Fruit fly (Drosophila melanogaster) S2 (cell line): Measurements from ENCODE around the gene CG10035.

Experiments used
- CG8478 ChIP-seq: fragments of >200 bp; optimal IDR thresholded peaks from 2 replicates; lab custom pipeline; 2018
- CTCF ChIP-seq, 2 experiments: fragments of >200 bp; optimal IDR thresholded peaks; 2 replicates each; lab custom pipeline; 2018

The CG10035 gene

DNA sequence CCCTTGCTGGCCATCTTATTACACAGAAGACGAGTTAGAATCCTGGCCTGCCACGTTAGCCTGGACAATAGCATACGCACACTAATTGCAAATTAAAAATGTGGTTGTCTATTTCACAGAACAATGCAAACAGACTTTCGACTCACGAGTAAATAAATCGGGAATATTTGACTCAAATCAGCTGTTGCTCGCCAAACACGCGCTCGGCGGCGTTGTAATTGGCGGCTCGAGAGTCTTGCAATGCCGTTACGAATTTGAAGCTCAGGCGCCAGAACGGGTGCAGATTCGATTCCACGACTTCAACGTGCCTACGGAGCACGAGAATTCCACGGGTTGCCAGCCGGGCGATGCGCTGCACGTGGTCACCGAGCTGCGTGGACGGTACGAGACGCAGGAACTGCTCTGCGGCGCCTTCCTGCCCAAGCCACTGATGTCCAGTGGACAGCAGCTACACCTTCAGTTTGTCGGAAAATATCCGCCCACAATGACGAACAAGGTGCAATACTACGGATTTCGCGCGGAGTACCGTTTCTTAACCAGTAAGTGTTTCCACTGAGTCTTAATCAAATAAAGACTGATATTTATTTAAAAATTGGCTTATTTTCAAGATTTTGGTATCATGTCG, 19.3 kb upstream of the CG10035 start, which contains the start of gene DNAlig3:
DNAlig3 (minus strand) TSS at position 168 of the 625 bp plus-strand sequence.
- TF ChIP-seq CTCF (optimal IDR thresholded peaks at IDR 0.05; lab: Kevin White, UChicago) (peak; percentile 6 to 13), CG8478 (lab: Kevin White, UChicago) (no peak)

DNA sequence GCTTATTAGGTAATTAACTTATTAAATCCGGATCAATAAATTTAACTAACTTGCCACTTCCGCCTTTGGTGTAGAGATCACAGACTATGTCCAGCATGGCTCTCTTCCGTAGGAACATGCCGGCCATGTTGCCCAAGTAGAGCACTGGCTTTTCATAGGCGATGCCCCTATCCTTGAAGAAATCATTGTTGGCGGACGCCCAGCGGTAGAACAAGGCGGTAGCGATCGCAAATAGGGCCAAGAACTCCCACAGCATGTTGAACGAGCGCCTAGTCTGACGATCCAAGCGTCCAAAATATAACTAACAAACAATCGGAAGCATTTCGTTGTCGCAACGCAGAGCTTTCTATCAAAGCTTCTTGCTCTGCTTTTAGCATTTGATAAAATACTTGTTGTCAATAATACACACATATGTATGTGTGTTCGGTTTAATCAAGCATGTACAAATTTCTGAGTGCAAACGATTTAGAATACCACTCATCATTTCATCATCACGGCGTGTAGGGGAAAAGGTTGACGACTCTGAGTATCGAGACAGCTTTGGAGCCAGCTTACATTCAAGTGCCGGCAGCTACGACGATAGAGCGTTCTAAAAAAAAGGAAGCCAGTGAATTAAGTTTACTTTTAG, 16.2 kb upstream of the CG10035 start, which contains the start of gene Cyp9f3:
Cyp9f3 (minus strand) TSS at position 310 of the 628 bp plus-strand sequence.
- TF ChIP-seq CG8478 (lab: Kevin White, UChicago) (no peak), CTCF (optimal IDR thresholded peaks at IDR 0.05; lab: Kevin White, UChicago) (no peak)

DNA sequence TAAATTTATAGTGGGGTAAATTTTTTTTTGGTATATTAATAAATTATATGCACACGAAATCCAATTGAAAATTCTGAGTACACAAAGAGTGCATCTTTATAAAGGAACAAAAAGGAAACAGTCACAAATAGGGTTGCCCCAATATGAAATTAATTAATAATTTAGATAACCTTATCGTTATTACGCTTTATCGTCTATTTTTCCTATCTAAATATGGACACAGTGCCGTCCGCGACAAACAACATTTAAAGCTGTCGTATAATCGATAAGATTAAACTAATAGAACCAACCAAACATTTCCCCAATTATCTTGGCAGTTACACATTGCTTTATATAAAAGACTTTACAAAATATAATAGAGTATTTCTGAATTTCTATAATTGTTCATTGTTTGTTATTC, 15.6 kb upstream of the CG10035 start:
- TF ChIP-seq CTCF (optimal IDR thresholded peaks at IDR 0.05; lab: Kevin White, UChicago) (no peak), CG8478 (lab: Kevin White, UChicago) (no peak)

DNA sequence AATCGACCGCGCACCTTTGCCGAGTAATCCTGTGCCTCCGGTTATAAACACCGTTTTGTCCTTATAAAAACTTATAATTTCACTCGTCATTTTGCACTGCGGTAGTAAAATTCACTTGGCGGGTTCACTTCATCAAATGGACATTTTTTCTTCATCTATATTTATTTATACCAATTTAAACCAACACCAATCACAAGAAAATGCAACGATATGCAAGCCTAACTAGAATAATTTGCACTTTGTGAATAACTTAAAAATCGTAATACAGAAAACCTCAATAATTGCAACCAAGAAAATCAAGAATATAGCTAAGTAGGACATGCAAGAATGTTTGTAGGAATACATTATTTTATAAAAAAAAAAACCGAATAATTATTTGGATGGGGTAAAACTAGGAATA, 13.4 kb upstream of the CG10035 start, which contains the start of the genes CG10096 and CG10097:
CG10096 (minus strand) TSS at position 101 of the 400 bp plus-strand sequence.
CG10097 (minus strand) TSS at position 101 of the 400 bp plus-strand sequence.
- TF ChIP-seq CG8478 (lab: Kevin White, UChicago) = no peak
- no peak for TF ChIP-seq CTCF (optimal IDR thresholded peaks at IDR 0.05; lab: Kevin White, UChicago)

DNA sequence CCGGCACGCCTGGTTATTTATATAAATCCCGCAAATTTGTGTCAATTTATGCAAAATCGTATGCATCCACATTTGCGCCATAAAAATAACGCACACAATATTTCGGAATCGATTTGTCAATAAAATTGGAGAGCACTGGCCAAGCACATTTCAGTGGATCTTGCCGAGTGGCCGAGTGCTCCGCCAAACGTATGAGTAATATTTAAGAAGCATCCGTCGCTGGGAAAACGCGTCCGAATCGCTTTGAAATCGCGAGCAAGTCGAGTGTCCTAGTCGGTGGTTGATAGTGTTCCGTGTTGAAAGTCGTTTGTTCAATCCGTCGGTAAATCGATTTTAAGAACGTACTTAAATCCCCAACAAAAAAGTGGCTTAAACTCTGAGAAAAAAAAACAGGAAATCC, 4.5 kb upstream of the CG10035 start, which contains the start of gene CG33098:
CG33098 (plus strand) TSS at position 224 of the 400 bp plus-strand sequence.
- no peak for TF ChIP-seq CTCF (optimal IDR thresholded peaks at IDR 0.05; lab: Kevin White, UChicago)
- TF ChIP-seq CG8478 (lab: Kevin White, UChicago) = no peak

DNA sequence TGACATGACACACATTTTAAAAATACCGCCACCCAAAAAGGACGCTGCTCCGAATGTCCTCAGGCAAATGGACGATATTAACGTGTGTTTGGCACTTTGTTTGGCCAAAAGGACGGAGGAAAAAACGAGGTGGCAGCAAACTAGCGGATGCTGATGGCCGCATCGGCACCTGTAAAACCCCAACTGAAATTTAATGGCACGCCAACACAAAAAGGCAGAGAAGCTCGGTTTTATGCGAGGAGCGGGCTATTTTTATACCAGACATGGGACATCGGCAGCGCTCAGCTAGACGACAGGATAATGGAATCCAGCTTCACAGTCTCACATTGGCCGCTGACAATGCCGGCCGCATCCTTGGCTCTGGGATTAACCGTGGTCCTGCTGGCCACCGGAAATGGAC, 3.5 kb upstream of the CG10035 start, which contains the start of gene Sol1:
Sol1 (plus strand) TSS at position 301 of the 400 bp plus-strand sequence.
- no peak for TF ChIP-seq CG8478 (lab: Kevin White, UChicago)
- no peak for TF ChIP-seq CTCF (optimal IDR thresholded peaks at IDR 0.05; lab: Kevin White, UChicago)

DNA sequence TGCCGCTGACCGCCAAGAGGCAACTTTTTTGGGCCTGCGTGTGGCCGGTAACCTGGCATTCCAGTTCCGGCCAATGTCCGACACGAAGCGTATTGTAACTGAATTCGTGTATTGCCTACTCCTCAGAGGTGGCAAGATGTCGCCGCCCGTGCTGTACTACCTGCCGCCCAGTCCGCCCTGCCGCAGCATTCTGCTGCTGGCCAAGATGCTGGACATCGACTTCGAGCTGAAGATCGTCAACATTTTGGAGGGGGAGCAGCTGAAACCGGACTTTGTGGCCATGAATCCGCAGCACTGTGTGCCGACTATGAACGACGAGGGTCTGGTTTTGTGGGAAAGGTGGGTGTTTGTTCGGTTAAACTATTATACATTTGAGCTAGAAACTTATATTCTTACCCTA, 1.8 kb upstream of the CG10035 start:
- TF ChIP-seq CG8478 (lab: Kevin White, UChicago) (no peak), CTCF (optimal IDR thresholded peaks at IDR 0.05; lab: Kevin White, UChicago) (no peak)

DNA sequence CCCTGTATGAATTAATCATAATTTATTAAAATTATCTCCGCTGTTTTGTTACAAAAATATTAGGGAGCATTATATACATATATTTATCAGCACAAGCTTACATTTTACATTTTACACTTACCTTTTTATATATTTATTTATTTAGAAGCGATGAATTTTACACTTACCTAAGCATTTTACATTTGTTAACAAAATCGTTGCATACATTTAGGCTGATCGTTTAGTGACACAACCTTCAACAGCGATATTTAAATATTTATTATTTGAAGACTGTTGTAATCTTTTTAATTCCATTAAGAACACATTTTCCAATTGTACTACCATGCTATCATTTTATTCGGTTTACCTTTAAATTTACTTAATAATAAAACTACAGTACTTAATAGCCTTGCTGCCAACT, 1.3 kb upstream of the CG10035 start:
- TF ChIP-seq CTCF (optimal IDR thresholded peaks at IDR 0.05; lab: Kevin White, UChicago) = peak in 1 of 2 experiments; percentile 29
- no peak for TF ChIP-seq CG8478 (lab: Kevin White, UChicago)

DNA sequence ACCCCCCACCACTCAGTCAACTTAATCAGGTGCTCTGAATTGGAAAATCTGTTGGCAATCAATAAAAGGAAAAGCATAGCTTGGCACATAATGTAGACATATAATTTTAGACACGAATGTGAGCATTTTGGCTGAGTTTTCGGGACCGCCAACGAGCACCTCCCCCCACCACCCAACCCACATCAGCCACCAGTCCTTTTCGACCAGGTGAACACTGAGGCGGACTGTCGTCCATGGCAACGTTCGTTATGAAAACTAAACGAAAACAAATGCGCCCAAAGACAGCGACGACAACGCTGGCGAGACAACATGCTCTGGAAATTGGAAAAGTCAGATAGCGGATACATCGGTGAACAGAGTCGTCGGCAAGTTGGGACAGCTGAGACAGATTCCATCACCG, 545 bp upstream of the CG10035 start, which contains the start of gene GstD11:
GstD11 (plus strand) TSS at position 301 of the 400 bp plus-strand sequence.
- TF ChIP-seq CG8478 (lab: Kevin White, UChicago) (no peak), CTCF (optimal IDR thresholded peaks at IDR 0.05; lab: Kevin White, UChicago) (no peak)

DNA sequence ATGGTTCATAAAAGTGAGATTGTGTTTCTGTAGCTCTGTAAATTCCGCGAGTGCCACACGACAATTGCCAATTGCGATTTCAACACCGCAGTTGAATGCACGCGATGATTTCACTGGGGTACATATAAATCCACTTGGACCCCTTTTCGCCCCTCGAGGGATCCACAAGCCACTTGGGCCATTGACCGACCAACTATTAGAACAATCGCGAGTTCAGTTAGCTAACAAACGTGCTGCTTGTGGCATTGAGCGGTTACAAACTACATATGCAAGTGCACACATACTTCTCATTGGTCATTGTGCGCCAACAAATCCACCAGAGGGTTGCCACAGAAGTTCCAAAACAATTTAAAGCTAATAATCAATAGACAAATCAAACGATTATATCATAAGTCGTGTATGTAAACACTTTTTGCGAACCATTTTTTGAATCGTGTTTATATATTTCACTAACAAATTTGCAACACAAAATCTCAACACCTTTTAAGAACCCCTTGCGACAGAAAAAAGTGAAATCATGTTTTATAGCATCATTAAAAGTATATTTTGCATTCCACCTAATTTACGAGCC, 1.3 kb downstream of the CG10035 start:
- TF ChIP-seq CTCF (optimal IDR thresholded peaks at IDR 0.05; lab: Kevin White, UChicago) (no peak), CG8478 (lab: Kevin White, UChicago) (no peak)

DNA sequence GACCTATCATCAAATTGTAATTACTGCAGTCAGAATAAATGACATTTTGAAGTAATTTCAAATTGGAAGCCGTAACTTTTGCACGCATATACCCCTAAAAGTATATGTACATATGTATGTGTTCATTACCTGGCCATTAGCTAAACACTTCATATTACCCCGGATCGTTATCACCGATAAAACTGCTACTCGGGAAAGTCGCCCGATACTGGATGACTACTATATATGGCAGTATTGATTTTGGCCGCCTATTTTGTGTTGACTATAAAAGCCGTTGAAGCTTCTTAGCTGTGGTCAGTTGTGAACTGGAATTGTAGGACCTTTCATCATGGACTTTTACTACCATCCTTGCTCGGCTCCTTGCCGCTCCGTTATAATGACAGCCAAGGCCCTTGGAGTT, 2.8 kb downstream of the CG10035 start, which contains the start of gene GstD8:
GstD8 (plus strand) TSS at position 301 of the 400 bp plus-strand sequence.
- TF ChIP-seq CTCF (optimal IDR thresholded peaks at IDR 0.05; lab: Kevin White, UChicago) (no peak), CG8478 (lab: Kevin White, UChicago) (no peak)

DNA sequence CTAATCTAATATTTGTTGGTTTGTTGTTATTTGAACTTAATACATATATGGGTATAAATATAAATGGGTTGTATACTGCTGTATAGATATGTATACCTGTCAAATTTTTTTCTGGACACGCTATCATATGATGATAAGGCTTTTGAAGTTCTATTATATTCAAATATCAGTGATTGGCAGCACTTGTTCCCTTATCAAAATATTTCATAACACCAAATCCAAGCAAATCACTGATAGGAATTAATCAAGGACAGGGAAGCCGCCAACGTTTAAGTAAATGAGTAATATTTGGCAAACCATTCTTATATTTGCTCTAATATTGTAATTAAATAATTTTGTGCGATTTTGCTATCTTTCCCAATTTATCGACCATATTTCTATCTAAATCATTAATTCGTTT, 3.2 kb downstream of the CG10035 start:
- no peak for TF ChIP-seq CG8478 (lab: Kevin White, UChicago)

DNA sequence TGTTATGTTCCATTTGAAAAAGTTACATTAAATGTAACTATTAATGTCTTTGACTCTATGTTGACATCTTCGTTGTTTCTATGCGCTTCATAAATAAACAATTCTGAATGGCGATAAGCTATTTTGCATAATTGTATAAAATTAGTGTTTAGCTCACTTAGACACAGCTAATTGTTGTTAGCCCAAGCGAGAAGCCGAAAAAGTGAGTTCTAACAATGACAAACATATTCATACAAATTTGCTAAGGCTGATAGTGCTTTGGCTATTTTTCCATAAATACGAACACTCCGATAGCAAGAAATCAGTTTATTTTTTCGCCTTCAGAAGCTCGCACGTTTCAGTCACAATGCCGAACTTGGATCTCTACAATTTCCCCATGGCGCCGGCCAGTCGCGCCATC, 4.3 kb downstream of the CG10035 start, which contains the start of gene GstD7:
GstD7 (plus strand) TSS at position 301 of the 400 bp plus-strand sequence.
- TF ChIP-seq CG8478 (lab: Kevin White, UChicago) (no peak), CTCF (optimal IDR thresholded peaks at IDR 0.05; lab: Kevin White, UChicago) (no peak)

DNA sequence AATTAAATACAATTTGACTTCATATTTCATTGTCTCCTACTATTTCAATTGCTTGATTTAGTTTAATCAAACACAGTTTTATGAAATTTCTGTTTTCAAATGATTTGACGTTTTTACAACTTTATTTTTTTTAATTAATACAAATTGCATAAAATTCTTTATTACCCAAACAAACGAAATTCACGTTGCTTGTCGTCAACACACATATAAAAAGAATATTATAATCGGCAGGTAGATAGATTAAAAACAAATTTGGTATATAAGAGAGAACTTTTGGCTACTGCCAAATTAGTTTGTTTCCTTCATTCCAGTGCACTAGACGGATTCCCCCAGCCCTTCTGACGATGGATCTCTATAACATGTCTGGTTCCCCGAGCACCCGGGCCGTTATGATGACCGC, 5.7 kb downstream of the CG10035 start, which contains the start of gene GstD6:
GstD6 (plus strand) TSS at position 301 of the 400 bp plus-strand sequence.
- TF ChIP-seq CTCF (optimal IDR thresholded peaks at IDR 0.05; lab: Kevin White, UChicago) (no peak), CG8478 (lab: Kevin White, UChicago) (no peak)
